Fruit fly (Drosophila melanogaster) whole organism, embryonic: ENCODE data around the gene CG32295.

Experiments
- BEAF-32 ChIP-seq: fragments of 200-800 bp; sonication (Bioruptor generic); optimal IDR thresholded peaks from 3 replicates; lab custom pipeline; 2017; ENCODE audit warnings: missing biosample characterization, missing genetic modification characterization, mild to moderate bottlenecking, moderate library complexity, missing genetic modification reagents
- CG13624 ChIP-seq: fragments of 200-800 bp; sonication (Bioruptor generic); optimal IDR thresholded peaks from 2 replicates; lab custom pipeline; 2016; ENCODE audit warnings: missing biosample characterization, missing genetic modification characterization
- CG14667 ChIP-seq: fragments of 200-800 bp; sonication (Bioruptor generic); IDR thresholded peaks from 2 replicates; pipeline ENCODE4 v1.3.6; 2022; ENCODE audit warnings: missing biosample characterization, missing genetic modification characterization
- CG15479 ChIP-seq: fragments of 200-800 bp; sonication (Bioruptor generic); optimal IDR thresholded peaks from 3 replicates; lab custom pipeline; 2019; ENCODE audit warnings: missing biosample characterization, mild to moderate bottlenecking, missing genetic modification characterization, moderate library complexity
- CG1647 ChIP-seq: fragments of 200-800 bp; sonication (Bioruptor generic); optimal IDR thresholded peaks from 3 replicates; lab custom pipeline; 2016; ENCODE audit warnings: missing biosample characterization, missing genetic modification characterization
- CG17328 ChIP-seq: fragments of 200-800 bp; sonication (Bioruptor generic); IDR thresholded peaks from 2 replicates; pipeline ENCODE4 v1.3.6; 2022; ENCODE audit warnings: missing biosample characterization, missing genetic modification characterization
- CG18262 ChIP-seq: fragments of 200-800 bp; optimal IDR thresholded peaks from 3 replicates; lab custom pipeline; 2019; ENCODE audit warnings: missing biosample characterization, mild to moderate bottlenecking, missing genetic modification characterization, moderate library complexity
- CG31388 ChIP-seq: fragments of 200-800 bp; sonication (Bioruptor generic); optimal IDR thresholded peaks from 2 replicates; lab custom pipeline; 2016; ENCODE audit warnings: missing biosample characterization, missing genetic modification characterization
- CG3281 ChIP-seq: fragments of 200-800 bp; sonication (Bioruptor generic); optimal IDR thresholded peaks from 3 replicates; lab custom pipeline; 2017; ENCODE audit warnings: missing biosample characterization, mild to moderate bottlenecking, missing genetic modification characterization
- CG4730 ChIP-seq: fragments of 200-800 bp; sonication (Bioruptor generic); IDR thresholded peaks from 2 replicates; pipeline ENCODE4 v1.3.6; 2022; ENCODE audit warnings: missing biosample characterization, missing genetic modification characterization
- CG5180 ChIP-seq: fragments of 200-800 bp; sonication (Bioruptor generic); optimal IDR thresholded peaks from 3 replicates; lab custom pipeline; 2017; ENCODE audit warnings: missing biosample characterization, missing genetic modification characterization, mild to moderate bottlenecking, moderate library complexity, missing genetic modification reagents
- CG5245 ChIP-seq: fragments of 200-800 bp; sonication (Bioruptor generic); optimal IDR thresholded peaks from 3 replicates; lab custom pipeline; 2016; ENCODE audit warnings: missing biosample characterization, missing genetic modification characterization
- CG8290 ChIP-seq, 3 experiments: fragments of 200-800 bp; sonication (Bioruptor generic); optimal IDR thresholded peaks; 2 replicates each; lab custom pipeline; 2016 to 2019; ENCODE audit warnings: missing biosample characterization in 3 of 3, missing genetic modification characterization in 3 of 3, mild to moderate bottlenecking in 2 of 3, moderate library complexity in 1 of 3
- CG8944 ChIP-seq: fragments of 200-800 bp; sonication (Bioruptor generic); optimal IDR thresholded peaks from 3 replicates; lab custom pipeline; 2016; ENCODE audit warnings: missing biosample characterization, missing genetic modification characterization
- CG9727 ChIP-seq: fragments of 200-800 bp; sonication (Bioruptor generic); optimal IDR thresholded peaks from 3 replicates; lab custom pipeline; 2017; ENCODE audit warnings: missing biosample characterization, mild to moderate bottlenecking, missing genetic modification characterization
- Dad ChIP-seq: fragments of 200-800 bp; sonication (Bioruptor generic); optimal IDR thresholded peaks from 3 replicates; lab custom pipeline; 2016; ENCODE audit warnings: missing biosample characterization, missing genetic modification characterization
- Dp ChIP-seq: fragments of 200-800 bp; sonication (Bioruptor generic); optimal IDR thresholded peaks from 2 replicates; lab custom pipeline; 2018; ENCODE audit warnings: missing biosample characterization, mild to moderate bottlenecking, missing genetic modification characterization, moderate library complexity
- Drgx ChIP-seq: fragments of 200-800 bp; sonication (Bioruptor generic); IDR thresholded peaks from 2 replicates; pipeline ENCODE4 v1.3.6; 2022; ENCODE audit warnings: missing biosample characterization, missing genetic modification characterization
- E2f1 ChIP-seq: fragments of 200-800 bp; sonication (Bioruptor generic); IDR thresholded peaks from 2 replicates; pipeline ENCODE4 v1.3.6; 2022; ENCODE audit warnings: missing biosample characterization, missing genetic modification characterization
- Elba2 ChIP-seq: fragments of 200-800 bp; sonication (Bioruptor generic); optimal IDR thresholded peaks from 3 replicates; lab custom pipeline; 2016; ENCODE audit warnings: missing biosample characterization, missing genetic modification characterization
- H2.0 ChIP-seq: fragments of 200-800 bp; sonication (Bioruptor generic); IDR thresholded peaks from 2 replicates; pipeline ENCODE4 v1.3.6; 2022; ENCODE audit warnings: missing biosample characterization, missing genetic modification characterization
- HLH3B ChIP-seq: fragments of 200-800 bp; sonication (Bioruptor generic); IDR thresholded peaks from 2 replicates; pipeline ENCODE4 v1.3.6; 2022; ENCODE audit warnings: missing biosample characterization, missing genetic modification characterization
- HLH54F ChIP-seq: fragments of 200-800 bp; sonication (Bioruptor generic); optimal IDR thresholded peaks from 3 replicates; lab custom pipeline; 2016; ENCODE audit warnings: missing biosample characterization, missing genetic modification characterization
- Hr39 ChIP-seq: fragments of >200 bp; optimal IDR thresholded peaks from 2 replicates; lab custom pipeline; 2017
- Lim3 ChIP-seq: fragments of 200-800 bp; sonication (Bioruptor generic); IDR thresholded peaks from 2 replicates; pipeline ENCODE4 v1.3.6; 2022; ENCODE audit warnings: missing biosample characterization, missing genetic modification characterization
- MBD-R2 ChIP-seq: fragments of 200-800 bp; sonication (Bioruptor generic); IDR thresholded peaks from 2 replicates; pipeline ENCODE4 v1.3.6; 2022; ENCODE audit warnings: missing biosample characterization, missing genetic modification characterization
- Myb ChIP-seq: fragments of 200-800 bp; sonication (Bioruptor generic); optimal IDR thresholded peaks from 2 replicates; lab custom pipeline; 2016; ENCODE audit warnings: missing biosample characterization, missing genetic modification characterization
- NFAT ChIP-seq: fragments of 200-800 bp; sonication (Bioruptor generic); IDR thresholded peaks from 2 replicates; pipeline ENCODE4 v1.3.6; 2022; ENCODE audit warnings: missing biosample characterization, missing genetic modification characterization
- Six4 ChIP-seq: fragments of 200-800 bp; sonication (Bioruptor generic); optimal IDR thresholded peaks from 2 replicates; lab custom pipeline; 2016; ENCODE audit warnings: missing biosample characterization, missing genetic modification characterization
- Ssrp ChIP-seq: fragments of 200-800 bp; sonication (Bioruptor generic); optimal IDR thresholded peaks from 2 replicates; lab custom pipeline; 2018; ENCODE audit warnings: missing biosample characterization, mild to moderate bottlenecking, missing genetic modification characterization, moderate library complexity
- cg ChIP-seq: fragments of 200-800 bp; sonication (Bioruptor generic); optimal IDR thresholded peaks from 3 replicates; lab custom pipeline; 2019; ENCODE audit warnings: missing biosample characterization, mild to moderate bottlenecking, missing genetic modification characterization, moderate library complexity
- chn ChIP-seq: fragments of 200-800 bp; sonication (Bioruptor generic); optimal IDR thresholded peaks from 2 replicates; lab custom pipeline; 2016; ENCODE audit warnings: missing biosample characterization, missing genetic modification characterization
- dmrt11E ChIP-seq: fragments of 200-800 bp; sonication (Bioruptor generic); optimal IDR thresholded peaks from 3 replicates; lab custom pipeline; 2018; ENCODE audit warnings: missing biosample characterization, mild to moderate bottlenecking, missing genetic modification characterization, moderate library complexity
- ftz-f1 ChIP-seq: fragments of 200-800 bp; sonication (Bioruptor generic); optimal IDR thresholded peaks from 2 replicates; lab custom pipeline; 2016; ENCODE audit warnings: missing biosample characterization, missing genetic modification characterization
- fu2 ChIP-seq: fragments of 200-800 bp; sonication (Bioruptor generic); optimal IDR thresholded peaks from 2 replicates; lab custom pipeline; 2016; ENCODE audit warnings: missing biosample characterization, missing genetic modification characterization
- grn ChIP-seq: fragments of 200-800 bp; sonication (Bioruptor generic); optimal IDR thresholded peaks from 3 replicates; lab custom pipeline; 2017; ENCODE audit warnings: missing biosample characterization, missing genetic modification characterization
- insv ChIP-seq, 2 experiments: fragments of 200-800 bp; sonication (Bioruptor generic); optimal IDR thresholded peaks; 3 replicates each; lab custom pipeline; 2016 to 2018; ENCODE audit warnings: missing biosample characterization in 2 of 2, missing genetic modification characterization in 2 of 2
- ken ChIP-seq: fragments of 200-800 bp; sonication (Bioruptor generic); IDR thresholded peaks from 3 replicates; pipeline ENCODE4 v1.3.6; 2022; ENCODE audit warnings: missing biosample characterization, missing genetic modification characterization
- knrl ChIP-seq: fragments of 200-800 bp; sonication (Bioruptor generic); IDR thresholded peaks from 3 replicates; pipeline ENCODE4 v1.3.6; 2022; ENCODE audit warnings: missing biosample characterization, missing genetic modification characterization; ENCODE audit not compliant: partially characterized antibody
- maf-S ChIP-seq: fragments of 200-800 bp; sonication (Bioruptor generic); optimal IDR thresholded peaks from 2 replicates; lab custom pipeline; 2016; ENCODE audit warnings: missing biosample characterization, missing genetic modification characterization
- pnt ChIP-seq: fragments of 200-800 bp; sonication (Bioruptor generic); optimal IDR thresholded peaks from 3 replicates; lab custom pipeline; 2016; ENCODE audit warnings: missing biosample characterization, missing genetic modification characterization
- psq ChIP-seq: fragments of 200-800 bp; sonication (Bioruptor generic); optimal IDR thresholded peaks from 2 replicates; lab custom pipeline; 2017; ENCODE audit warnings: missing biosample characterization, missing genetic modification characterization
- scrt ChIP-seq: fragments of 200-800 bp; sonication (Bioruptor generic); optimal IDR thresholded peaks from 2 replicates; lab custom pipeline; 2018; ENCODE audit warnings: missing biosample characterization, mild to moderate bottlenecking, missing genetic modification characterization, moderate library complexity
- sd ChIP-seq: fragments of 200-800 bp; sonication (Bioruptor generic); optimal IDR thresholded peaks from 3 replicates; lab custom pipeline; 2018; ENCODE audit warnings: missing biosample characterization, mild to moderate bottlenecking, missing genetic modification characterization, moderate library complexity
- slbo ChIP-seq: fragments of 200-800 bp; sonication (Bioruptor generic); IDR thresholded peaks from 2 replicates; pipeline ENCODE4 v1.3.6; 2022; ENCODE audit warnings: missing biosample characterization, missing genetic modification characterization
- stwl ChIP-seq: fragments of 200-800 bp; sonication (Bioruptor generic); optimal IDR thresholded peaks from 3 replicates; lab custom pipeline; 2018; ENCODE audit warnings: missing biosample characterization, mild to moderate bottlenecking, missing genetic modification characterization, moderate library complexity
- sug ChIP-seq: fragments of 200-800 bp; optimal IDR thresholded peaks from 2 replicates; lab custom pipeline; 2019; ENCODE audit warnings: missing biosample characterization, mild to moderate bottlenecking, missing genetic modification characterization, moderate library complexity
- tap ChIP-seq: fragments of 200-800 bp; optimal IDR thresholded peaks from 3 replicates; lab custom pipeline; 2019; ENCODE audit warnings: missing biosample characterization, mild to moderate bottlenecking, missing genetic modification characterization, moderate library complexity
- tgo ChIP-seq: fragments of 200-800 bp; sonication (Bioruptor generic); IDR thresholded peaks from 3 replicates; pipeline ENCODE4 v1.3.6; 2022; ENCODE audit warnings: missing biosample characterization, missing genetic modification characterization
- unpg ChIP-seq: fragments of 200-800 bp; sonication (Bioruptor generic); optimal IDR thresholded peaks from 3 replicates; lab custom pipeline; 2018; ENCODE audit warnings: missing biosample characterization, mild to moderate bottlenecking, missing genetic modification characterization, moderate library complexity
- vfl ChIP-seq: fragments of 200-800 bp; sonication (Bioruptor generic); optimal IDR thresholded peaks from 2 replicates; lab custom pipeline; 2016; ENCODE audit warnings: missing biosample characterization, missing genetic modification characterization
- vvl ChIP-seq: fragments of 200-800 bp; sonication (Bioruptor generic); IDR thresholded peaks from 2 replicates; pipeline ENCODE4 v1.3.6; 2022; ENCODE audit warnings: missing biosample characterization, missing genetic modification characterization

CG32295 gene

DNA sequence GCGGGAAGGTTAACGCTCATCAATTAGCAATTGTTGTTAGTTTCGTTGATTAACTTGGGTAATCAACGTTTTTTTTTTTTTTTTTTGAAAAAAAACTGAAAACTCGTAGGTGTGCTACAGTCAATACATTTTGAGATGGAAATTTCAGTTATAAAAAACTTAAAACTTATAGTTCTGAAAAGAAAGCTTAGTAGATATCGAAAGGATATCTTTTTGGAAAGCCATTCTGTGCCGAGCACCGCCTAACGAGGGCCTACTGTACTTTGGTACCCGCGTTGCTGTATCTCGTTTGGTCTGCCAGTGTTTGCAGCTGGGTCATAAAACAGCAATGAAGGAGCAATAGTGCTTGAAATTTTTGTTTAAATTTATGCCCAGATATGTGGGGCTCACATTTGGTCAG is 45.2 kb upstream of the CG32295 start (continued):
- no peak for TF ChIP-seq dmrt11E (tag; lab: Kevin White, UChicago)
- TF ChIP-seq BEAF-32 = no peak
- no peak for TF ChIP-seq Ssrp (tag; lab: Kevin White, UChicago)
- TF ChIP-seq Myb = no peak
- TF ChIP-seq tap (tag; lab: Kevin White, UChicago) = no peak
- TF ChIP-seq vfl = no peak
- no peak for TF ChIP-seq grn (GFP tag; lab: Kevin White, UChicago)
- no peak for TF ChIP-seq sug
- peak; percentile 3 for TF ChIP-seq CG5245 (GFP tag; lab: Kevin White, UChicago)
- TF ChIP-seq NFAT (GFP tag; lab: Robert Waterston, UW) = 0 out of 2 replicates have a peak, but pooled peaks have one; percentile 41
- peak; percentile 7 for TF ChIP-seq maf-S (GFP tag; lab: Kevin White, UChicago)
- TF ChIP-seq unpg (GFP tag; lab: Kevin White, UChicago) = peak; percentile 32
- no peak for TF ChIP-seq CG18262 (tag; lab: Kevin White, UChicago)
- no peak for TF ChIP-seq fu2 (GFP tag; lab: Kevin White, UChicago)
- no peak for TF ChIP-seq CG13624 (GFP tag; lab: Kevin White, UChicago)
- TF ChIP-seq CG15479 (GFP tag; lab: Kevin White, UChicago) = no peak
- TF ChIP-seq CG3281 (GFP tag; lab: Kevin White, UChicago) = peak; percentile 37
- no peak for TF ChIP-seq insv (GFP tag; optimal IDR thresholded peaks at IDR 0.05; lab: Kevin White, UChicago)
- TF ChIP-seq chn (GFP tag; lab: Kevin White, UChicago) = no peak
- TF ChIP-seq Lim3 = no peak
- no peak for TF ChIP-seq cg
- no peak for TF ChIP-seq sd
- TF ChIP-seq vvl (GFP tag; lab: Robert Waterston, UW) = peak; percentile 78
- TF ChIP-seq HLH3B (GFP tag; lab: Robert Waterston, UW) = peak; percentile 74
- no peak for TF ChIP-seq psq (GFP tag; lab: Kevin White, UChicago)
- peak; percentile 55; the same call in 2 of the 3 replicates for TF ChIP-seq tgo (GFP tag; lab: Robert Waterston, UW)
- no peak for TF ChIP-seq ftz-f1
- TF ChIP-seq CG4730 (GFP tag; lab: Robert Waterston, UW) = peak; percentile 60
- no peak for TF ChIP-seq CG8944 (GFP tag; lab: Kevin White, UChicago)
- TF ChIP-seq Elba2 (GFP tag; lab: Kevin White, UChicago) = no peak
- 0 out of 3 replicates have a peak, but pooled peaks have one; percentile 40 for TF ChIP-seq ken
- TF ChIP-seq E2f1 (GFP tag; lab: Robert Waterston, UW) = peak; percentile 37; the same call in 1 of the 2 replicates
- TF ChIP-seq CG8290 (GFP tag; optimal IDR thresholded peaks at IDR 0.05; lab: Kevin White, UChicago) = no peak
- no peak for TF ChIP-seq CG8290 (tag; optimal IDR thresholded peaks at IDR 0.05; lab: Kevin White, UChicago)
- TF ChIP-seq CG1647 (GFP tag; lab: Kevin White, UChicago) = peak; percentile 11
- TF ChIP-seq MBD-R2 (GFP tag; lab: Robert Waterston, UW) = no peak; the same call in 1 of the 2 replicates
- 0 out of 2 replicates have a peak, but pooled peaks have one; percentile 5 for TF ChIP-seq H2.0
- peak; percentile 67 for TF ChIP-seq slbo (GFP tag; lab: Robert Waterston, UW)
- TF ChIP-seq Dp = no peak
- no peak for TF ChIP-seq Dad (GFP tag; lab: Kevin White, UChicago)
- peak; percentile 9 for TF ChIP-seq scrt (GFP tag; lab: Kevin White, UChicago)
- no peak for TF ChIP-seq CG5180 (GFP tag; lab: Kevin White, UChicago)
- TF ChIP-seq HLH54F (GFP tag; lab: Kevin White, UChicago) = no peak
- no peak for TF ChIP-seq Hr39 (lab: Kevin White, UChicago)
- TF ChIP-seq CG14667 (GFP tag; lab: Robert Waterston, UW) = 0 out of 2 replicates have a peak, but pooled peaks have one; percentile 26
- TF ChIP-seq CG9727 = peak; percentile 29
- TF ChIP-seq CG17328 (GFP tag; lab: Robert Waterston, UW) = no peak
- TF ChIP-seq CG31388 (GFP tag; lab: Kevin White, UChicago) = no peak
- TF ChIP-seq stwl (tag; lab: Kevin White, UChicago) = no peak
- TF ChIP-seq pnt (GFP tag; lab: Kevin White, UChicago) = no peak
- TF ChIP-seq knrl (GFP tag; lab: Robert Waterston, UW) = no peak
- peak; percentile 86 for TF ChIP-seq Drgx (GFP tag; lab: Robert Waterston, UW)
- TF ChIP-seq Six4 (GFP tag; lab: Kevin White, UChicago) = no peak
